Worm (Caenorhabditis elegans) whole organism, L1 larva: Measurements from ENCODE around the gene C32D5.4.

ENCODE experiments used
- C04F5.9 ChIP-seq: sonication (generic microtip); optimal IDR thresholded peaks from 2 replicates; lab custom pipeline; 2016; ENCODE audit warnings: missing genetic modification characterization, missing compliant biosample characterization
- C16A3.4 ChIP-seq: fragments of 150-350 bp; optimal IDR thresholded peaks from 2 replicates; lab custom pipeline; 2014; ENCODE audit warnings: missing biosample characterization, missing genetic modification characterization
- F16B12.6 ChIP-seq: fragments of 150-350 bp; optimal IDR thresholded peaks from 2 replicates; lab custom pipeline; 2014; ENCODE audit warnings: missing biosample characterization, missing genetic modification characterization
- aha-1 ChIP-seq: fragments of 150-350 bp; optimal IDR thresholded peaks from 2 replicates; lab custom pipeline; 2014; ENCODE audit warnings: missing biosample characterization, missing genetic modification characterization
- alr-1 ChIP-seq: fragments of 200-800 bp; sonication (Bioruptor generic); optimal IDR thresholded peaks from 2 replicates; lab custom pipeline; 2018; ENCODE audit warnings: borderline replicate concordance, mild to moderate bottlenecking, missing genetic modification characterization, missing compliant biosample characterization
- ceh-63 ChIP-seq: fragments of 200-800 bp; sonication (Bioruptor generic); optimal IDR thresholded peaks from 2 replicates; lab custom pipeline; 2018; ENCODE audit warnings: mild to moderate bottlenecking, missing genetic modification characterization, missing compliant biosample characterization
- ceh-90 ChIP-seq: sonication (generic microtip); optimal IDR thresholded peaks from 2 replicates; lab custom pipeline; 2016; ENCODE audit warnings: missing genetic modification characterization, missing compliant biosample characterization
- ces-1 ChIP-seq: fragments of 150-350 bp; optimal IDR thresholded peaks from 2 replicates; lab custom pipeline; 2014; ENCODE audit warnings: missing biosample characterization, missing genetic modification reagents, missing genetic modification characterization
- dsc-1 ChIP-seq: sonication (generic microtip); optimal IDR thresholded peaks from 2 replicates; lab custom pipeline; 2016; ENCODE audit warnings: mild to moderate bottlenecking, missing genetic modification characterization, missing compliant biosample characterization
- efl-1 ChIP-seq, 4 experiments: fragments of 150-350 bp; optimal IDR thresholded peaks in 3 of 4; peaks in 1 of 4; 1 replicate in 1 of 4; 2 replicates in 3 of 4; lab custom pipeline; 2014; ENCODE audit warnings: missing biosample characterization in 2 of 4, missing genetic modification characterization in 2 of 4, missing genetic modification reagents in 2 of 4
- efl-3 ChIP-seq: fragments of 200-800 bp; sonication (Bioruptor generic); optimal IDR thresholded peaks from 2 replicates; lab custom pipeline; 2018; ENCODE audit warnings: mild to moderate bottlenecking, missing genetic modification characterization, missing compliant biosample characterization
- egl-13 ChIP-seq: sonication (generic microtip); optimal IDR thresholded peaks from 2 replicates; lab custom pipeline; 2016; ENCODE audit warnings: missing genotype, missing genetic modification reagents, missing genetic modification characterization, missing compliant biosample characterization
- egl-27 ChIP-seq, 2 experiments: fragments of 150-350 bp in 1 of 2; sonication (generic microtip); optimal IDR thresholded peaks; 3 replicates each; lab custom pipeline; 2017 to 2018; ENCODE audit warnings: missing biosample characterization in 2 of 2, missing genetic modification characterization in 2 of 2, missing genetic modification reagents in 2 of 2
- elt-2 ChIP-seq: sonication (generic microtip); optimal IDR thresholded peaks from 2 replicates; lab custom pipeline; 2016; ENCODE audit warnings: missing genetic modification characterization, mild to moderate bottlenecking, inconsistent platforms, missing compliant biosample characterization, missing genetic modification reagents
- ets-5 ChIP-seq: fragments of 200-800 bp; sonication (Bioruptor generic); IDR thresholded peaks from 2 replicates; pipeline ENCODE4 v1.3.6; 2022; ENCODE audit warnings: missing genetic modification characterization, missing compliant biosample characterization
- fkh-10 ChIP-seq: sonication (generic microtip); optimal IDR thresholded peaks from 2 replicates; lab custom pipeline; 2017; ENCODE audit warnings: missing biosample characterization, missing genetic modification reagents, missing genetic modification characterization
- fkh-4 ChIP-seq: sonication (generic microtip); optimal IDR thresholded peaks from 2 replicates; lab custom pipeline; 2016; ENCODE audit warnings: missing compliant biosample characterization, missing genetic modification characterization, borderline replicate concordance
- fos-1 ChIP-seq: fragments of 150-350 bp; optimal IDR thresholded peaks from 2 replicates; lab custom pipeline; 2014; ENCODE audit warnings: missing biosample characterization, missing genetic modification characterization
- grh-1 ChIP-seq: fragments of 200-800 bp; sonication (Bioruptor generic); IDR thresholded peaks from 2 replicates; pipeline ENCODE4 v1.3.6; 2022; ENCODE audit warnings: missing genetic modification reagents, missing genetic modification characterization, missing compliant biosample characterization
- hlh-17 ChIP-seq: fragments of 200-800 bp; sonication (Bioruptor generic); optimal IDR thresholded peaks from 2 replicates; lab custom pipeline; 2018; ENCODE audit warnings: missing genetic modification characterization, mild to moderate bottlenecking, missing compliant biosample characterization, moderate library complexity, borderline replicate concordance
- hlh-4 ChIP-seq: sonication (generic microtip); optimal IDR thresholded peaks from 2 replicates; lab custom pipeline; 2016; ENCODE audit warnings: mild to moderate bottlenecking, missing genetic modification characterization, missing compliant biosample characterization
- irx-1 ChIP-seq: sonication (generic microtip); optimal IDR thresholded peaks from 2 replicates; lab custom pipeline; 2016; ENCODE audit warnings: missing genetic modification characterization, missing compliant biosample characterization
- jun-1 ChIP-seq: fragments of 150-350 bp; optimal IDR thresholded peaks from 2 replicates; lab custom pipeline; 2014; ENCODE audit warnings: missing biosample characterization, missing genetic modification reagents, missing genetic modification characterization
- lin-14 ChIP-seq: fragments of 200-800 bp; sonication (Bioruptor generic); optimal IDR thresholded peaks from 2 replicates; lab custom pipeline; 2018; ENCODE audit warnings: mild to moderate bottlenecking, missing genetic modification characterization, moderate library complexity, missing compliant biosample characterization
- lin-15B ChIP-seq: fragments of 150-350 bp; sonication (generic microtip); optimal IDR thresholded peaks from 3 replicates; lab custom pipeline; 2014; ENCODE audit warnings: missing biosample characterization, missing genetic modification characterization
- lin-39 ChIP-seq: fragments of 150-350 bp; optimal IDR thresholded peaks from 2 replicates; lab custom pipeline; 2014; ENCODE audit warnings: missing biosample characterization, missing genetic modification reagents, missing genetic modification characterization
- lsy-2 ChIP-seq, 2 experiments: fragments of 150-350 bp; optimal IDR thresholded peaks; 2 replicates each; lab custom pipeline; 2014; ENCODE audit warnings: missing biosample characterization in 2 of 2, missing genetic modification characterization in 2 of 2
- mdl-1 ChIP-seq, 2 experiments: fragments of 150-350 bp; optimal IDR thresholded peaks; 2 replicates each; lab custom pipeline; 2014 to 2017; ENCODE audit warnings: missing biosample characterization in 2 of 2, missing genetic modification characterization in 2 of 2, inconsistent platforms in 1 of 2
- mef-2 ChIP-seq: fragments of 150-350 bp; optimal IDR thresholded peaks from 2 replicates; lab custom pipeline; 2014; ENCODE audit warnings: missing biosample characterization, missing genetic modification characterization
- nhr-11 ChIP-seq: fragments of 150-350 bp; optimal IDR thresholded peaks from 2 replicates; lab custom pipeline; 2014; ENCODE audit warnings: missing biosample characterization, missing genetic modification characterization
- nhr-12 ChIP-seq: sonication (generic microtip); optimal IDR thresholded peaks from 2 replicates; lab custom pipeline; 2017; ENCODE audit warnings: missing biosample characterization, missing genetic modification characterization
- nhr-19 ChIP-seq: fragments of 200-800 bp; sonication (Bioruptor generic); conservative IDR thresholded peaks from 2 replicates; pipeline ENCODE4 v1.3.6; 2022; ENCODE audit warnings: missing genetic modification characterization, missing compliant biosample characterization
- nhr-20 ChIP-seq: sonication (generic microtip); optimal IDR thresholded peaks from 2 replicates; lab custom pipeline; 2016; ENCODE audit warnings: mild to moderate bottlenecking, missing genetic modification characterization, missing compliant biosample characterization
- nhr-90 ChIP-seq: sonication (generic microtip); optimal IDR thresholded peaks from 2 replicates; lab custom pipeline; 2016; ENCODE audit warnings: mild to moderate bottlenecking, missing genetic modification characterization, missing compliant biosample characterization; ENCODE audit not compliant: poor library complexity
- pag-3 ChIP-seq: sonication (generic microtip); optimal IDR thresholded peaks from 2 replicates; lab custom pipeline; 2017; ENCODE audit warnings: missing genetic modification characterization, mild to moderate bottlenecking, missing compliant biosample characterization, antibody characterized with exemption, borderline replicate concordance; ENCODE audit not compliant: insufficient read depth
- pqm-1 ChIP-seq: sonication (generic microtip); optimal IDR thresholded peaks from 3 replicates; lab custom pipeline; 2017; ENCODE audit warnings: missing biosample characterization, missing genetic modification characterization
- rnt-1 ChIP-seq: sonication (generic microtip); optimal IDR thresholded peaks from 2 replicates; lab custom pipeline; 2016; ENCODE audit warnings: mild to moderate bottlenecking, missing genetic modification characterization, moderate library complexity, missing compliant biosample characterization
- snpc-4 ChIP-seq: fragments of 150-350 bp; optimal IDR thresholded peaks from 2 replicates; lab custom pipeline; 2014; ENCODE audit warnings: missing biosample characterization, missing genetic modification characterization
- snu-23 ChIP-seq: sonication (generic microtip); optimal IDR thresholded peaks from 2 replicates; lab custom pipeline; 2016; ENCODE audit warnings: missing genetic modification characterization, missing compliant biosample characterization
- sptf-1 ChIP-seq: fragments of 150-350 bp; optimal IDR thresholded peaks from 2 replicates; lab custom pipeline; 2014; ENCODE audit warnings: missing biosample characterization, missing genetic modification characterization
- sup-37 ChIP-seq: fragments of 200-800 bp; sonication (Bioruptor generic); optimal IDR thresholded peaks from 2 replicates; lab custom pipeline; 2018; ENCODE audit warnings: mild to moderate bottlenecking, missing genetic modification characterization, missing compliant biosample characterization
- swsn-7 ChIP-seq: sonication (generic microtip); optimal IDR thresholded peaks from 2 replicates; lab custom pipeline; 2016; ENCODE audit warnings: missing genetic modification characterization, missing compliant biosample characterization
- unc-130 ChIP-seq: fragments of 150-350 bp; optimal IDR thresholded peaks from 2 replicates; lab custom pipeline; 2017; ENCODE audit warnings: missing biosample characterization, missing genetic modification characterization, inconsistent platforms
- unc-30 ChIP-seq: sonication (generic microtip); optimal IDR thresholded peaks from 2 replicates; lab custom pipeline; 2017; ENCODE audit warnings: missing biosample characterization, missing genetic modification characterization
- unc-86 ChIP-seq: sonication (generic microtip); optimal IDR thresholded peaks from 2 replicates; lab custom pipeline; 2016; ENCODE audit warnings: missing genetic modification characterization, missing compliant biosample characterization
- unc-98 ChIP-seq: fragments of 200-800 bp; sonication (Bioruptor generic); IDR thresholded peaks from 2 replicates; pipeline ENCODE4 v1.3.6; 2022; ENCODE audit warnings: missing genetic modification characterization, missing compliant biosample characterization
- vab-15 ChIP-seq: sonication (generic microtip); optimal IDR thresholded peaks from 2 replicates; lab custom pipeline; 2017; ENCODE audit warnings: missing genotype, mild to moderate bottlenecking, missing genetic modification characterization, missing compliant biosample characterization
- zip-4 ChIP-seq: fragments of 200-800 bp; sonication (Bioruptor generic); optimal IDR thresholded peaks from 2 replicates; lab custom pipeline; 2018; ENCODE audit warnings: mild to moderate bottlenecking, missing genetic modification characterization, moderate library complexity, missing compliant biosample characterization
- ztf-11 ChIP-seq, 2 experiments: sonication (generic microtip); optimal IDR thresholded peaks; 2 replicates each; lab custom pipeline; 2016 to 2017; ENCODE audit warnings: missing genetic modification characterization in 2 of 2, missing biosample characterization in 1 of 2, missing compliant biosample characterization in 1 of 2

The C32D5.4 gene

ce11 chrII:6292527-6292926 is 30.4 kb downstream of the C32D5.4 start, which contains the start of gene nyn-3:
Gene nyn-3, minus strand, starts transcription at chrII:6292627.
- TF ChIP-seq fos-1 (tag; lab: Kevin White, UChicago) (no peak), irx-1 (tag; lab: Kevin White, UChicago) (no peak), unc-86 (tag; lab: Kevin White, UChicago) (no peak), lsy-2 (tag; optimal IDR thresholded peaks at IDR 0.05; lab: Kevin White, UChicago) (no peak), egl-27 (tag; optimal IDR thresholded peaks at IDR 0.05; lab: Kevin White, UChicago) (no peak), hlh-17 (no peak), alr-1 (tag; lab: Kevin White, UChicago) (no peak), ets-5 (GFP tag; lab: Robert Waterston, UW) (no peak), fkh-4 (no peak), F16B12.6 (no peak)

ce11 chrII:6290047-6290582 is 32.8 kb downstream of the C32D5.4 start, which contains the start of gene upb-1:
Gene upb-1, minus strand, starts transcription at chrII:6290097.
- TF ChIP-seq nhr-19 (GFP tag; lab: Robert Waterston, UW) = peak; percentile 64
- no peak for TF ChIP-seq pag-3
- peak; percentile 52 for TF ChIP-seq nhr-20
- TF ChIP-seq ces-1 (GFP tag; lab: Kevin White, UChicago) = no peak
- no peak for TF ChIP-seq dsc-1
- TF ChIP-seq unc-98 = no peak
- no peak for TF ChIP-seq C04F5.9 (tag; lab: Kevin White, UChicago)
- TF ChIP-seq nhr-11 (tag; lab: Kevin White, UChicago) = no peak
- TF ChIP-seq rnt-1 (tag; lab: Kevin White, UChicago) = peak; percentile 62
- TF ChIP-seq egl-13 (tag; lab: Kevin White, UChicago) = no peak
- peak; percentile 32 for TF ChIP-seq elt-2 (tag; lab: Kevin White, UChicago)
- no peak for TF ChIP-seq mef-2 (tag; lab: Kevin White, UChicago)
- TF ChIP-seq ztf-11 (tag; optimal IDR thresholded peaks at IDR 0.05; lab: Kevin White, UChicago) = no peak
- TF ChIP-seq hlh-17 = no peak
- peak; percentile 39 for TF ChIP-seq unc-130 (tag; lab: Kevin White, UChicago)
- no peak for TF ChIP-seq lin-15B (tag; lab: Kevin White, UChicago)
- TF ChIP-seq unc-30 (tag; lab: Kevin White, UChicago) = no peak
- TF ChIP-seq grh-1 (GFP tag; lab: Robert Waterston, UW) = no peak
- TF ChIP-seq pqm-1 (tag; lab: Kevin White, UChicago) = no peak
- no peak for TF ChIP-seq irx-1 (tag; lab: Kevin White, UChicago)
- no peak for TF ChIP-seq snpc-4
- peak in 1 of 2 experiments; percentile 24 for TF ChIP-seq efl-1 (optimal IDR thresholded peaks at IDR 0.05; lab: Kevin White, UChicago)
- TF ChIP-seq efl-1 (GFP tag; optimal IDR thresholded peaks at IDR 0.05 in 1 of 2; lab: Kevin White, UChicago) = no peak
- TF ChIP-seq lin-39 (tag; lab: Kevin White, UChicago) = no peak
- no peak for TF ChIP-seq sup-37 (GFP tag; lab: Kevin White, UChicago)
- no peak for TF ChIP-seq ets-5 (GFP tag; lab: Robert Waterston, UW)
- TF ChIP-seq fkh-10 (GFP tag; lab: Kevin White, UChicago) = no peak
- TF ChIP-seq jun-1 (tag; lab: Kevin White, UChicago) = no peak
- no peak for TF ChIP-seq efl-3 (GFP tag; lab: Kevin White, UChicago)
- no peak for TF ChIP-seq zip-4 (GFP tag; lab: Kevin White, UChicago)
- no peak for TF ChIP-seq ceh-90 (tag; lab: Kevin White, UChicago)
- no peak for TF ChIP-seq nhr-90 (tag; lab: Kevin White, UChicago)
- no peak for TF ChIP-seq F16B12.6
- no peak for TF ChIP-seq aha-1 (tag; lab: Kevin White, UChicago)
- TF ChIP-seq lin-14 (GFP tag; lab: Kevin White, UChicago) = peak; percentile 72
- TF ChIP-seq hlh-4 (tag; lab: Kevin White, UChicago) = no peak
- no peak for TF ChIP-seq vab-15 (tag; lab: Kevin White, UChicago)
- TF ChIP-seq mdl-1 (tag; optimal IDR thresholded peaks at IDR 0.05; lab: Kevin White, UChicago) = peak in 1 of 2 experiments; percentile 64
- TF ChIP-seq swsn-7 = peak; percentile 7
- TF ChIP-seq sptf-1 = no peak
- TF ChIP-seq C16A3.4 = no peak
- peak; percentile 55 for TF ChIP-seq snu-23 (GFP tag; lab: Kevin White, UChicago)
- no peak for TF ChIP-seq egl-27 (tag; optimal IDR thresholded peaks at IDR 0.05; lab: Kevin White, UChicago)
- no peak for TF ChIP-seq ceh-63 (GFP tag; lab: Kevin White, UChicago)
- TF ChIP-seq nhr-12 (tag; lab: Kevin White, UChicago) = no peak
